Worm (Caenorhabditis elegans) whole organism, young adult: ENCODE data around the gene W04E12.3.

ENCODE experiments used
- C06A6.2 ChIP-seq: fragments of 200-800 bp; sonication (Bioruptor generic); conservative IDR thresholded peaks from 2 replicates; pipeline ENCODE4 v1.3.6; 2022; ENCODE audit warnings: missing genetic modification characterization, missing compliant biosample characterization
- C17E4.6 ChIP-seq: fragments of 200-800 bp; sonication (Bioruptor generic); IDR thresholded peaks from 2 replicates; pipeline ENCODE4 v1.3.6; 2022; ENCODE audit warnings: missing genetic modification reagents, missing genetic modification characterization, missing compliant biosample characterization
- F37B4.10 ChIP-seq: fragments of 200-800 bp; sonication (Bioruptor generic); IDR thresholded peaks from 2 replicates; pipeline ENCODE4 v1.3.6; 2022; ENCODE audit warnings: missing genetic modification characterization, missing compliant biosample characterization
- Y56A3A.18 ChIP-seq: fragments of 200-800 bp; sonication (Bioruptor generic); IDR thresholded peaks from 2 replicates; pipeline ENCODE4 v1.3.6; 2022; ENCODE audit warnings: missing genetic modification reagents, missing genetic modification characterization, missing compliant biosample characterization
- aptf-3 ChIP-seq: fragments of 200-800 bp; sonication (Bioruptor generic); IDR thresholded peaks from 2 replicates; pipeline ENCODE4 v1.3.6; 2022; ENCODE audit warnings: missing genetic modification characterization, missing compliant biosample characterization
- ccch-3 ChIP-seq: fragments of 200-800 bp; sonication (Bioruptor generic); optimal IDR thresholded peaks from 2 replicates; lab custom pipeline; 2018; ENCODE audit warnings: mild to moderate bottlenecking, missing genetic modification characterization, missing compliant biosample characterization
- ceh-58 ChIP-seq: fragments of 200-800 bp; sonication (Bioruptor generic); IDR thresholded peaks from 2 replicates; pipeline ENCODE4 v1.3.6; 2022; ENCODE audit warnings: missing genetic modification characterization, missing compliant biosample characterization
- egrh-3 ChIP-seq: fragments of 200-800 bp; sonication (Bioruptor generic); IDR thresholded peaks from 2 replicates; pipeline ENCODE4 v1.3.6; 2022; ENCODE audit warnings: missing genetic modification reagents, missing genetic modification characterization, missing compliant biosample characterization
- hlh-26 ChIP-seq: fragments of 200-800 bp; sonication (Bioruptor generic); conservative IDR thresholded peaks from 2 replicates; pipeline ENCODE4 v1.3.6; 2022; ENCODE audit warnings: missing genetic modification reagents, missing genetic modification characterization, missing compliant biosample characterization
- hsf-1 ChIP-seq: fragments of 200-800 bp; sonication (Bioruptor generic); IDR thresholded peaks from 2 replicates; pipeline ENCODE4 v1.3.6; 2022; ENCODE audit warnings: missing genetic modification reagents, missing genetic modification characterization, missing compliant biosample characterization
- lsl-1 ChIP-seq: fragments of 200-800 bp; sonication (Bioruptor generic); optimal IDR thresholded peaks from 2 replicates; lab custom pipeline; 2018; ENCODE audit warnings: mild to moderate bottlenecking, missing genetic modification characterization, moderate library complexity, missing compliant biosample characterization
- madf-6 ChIP-seq: fragments of 200-800 bp; sonication (Bioruptor generic); IDR thresholded peaks from 2 replicates; pipeline ENCODE4 v1.3.6; 2022; ENCODE audit warnings: missing genetic modification reagents, missing genetic modification characterization, missing compliant biosample characterization
- madf-8 ChIP-seq: fragments of 200-800 bp; sonication (Bioruptor generic); conservative IDR thresholded peaks from 2 replicates; pipeline ENCODE4 v1.3.6; 2022; ENCODE audit warnings: missing genetic modification reagents, missing genetic modification characterization, missing compliant biosample characterization
- mel-28 ChIP-seq: sonication (generic microtip); optimal IDR thresholded peaks from 2 replicates; lab custom pipeline; 2016; ENCODE audit warnings: borderline replicate concordance, mild to moderate bottlenecking, missing genetic modification characterization, missing compliant biosample characterization
- nfya-2 ChIP-seq: fragments of 200-800 bp; sonication (Bioruptor generic); IDR thresholded peaks from 2 replicates; pipeline ENCODE4 v1.3.6; 2022; ENCODE audit warnings: missing genetic modification reagents, missing genetic modification characterization, missing compliant biosample characterization
- nhr-80 ChIP-seq: sonication (generic microtip); optimal IDR thresholded peaks from 2 replicates; lab custom pipeline; 2016; ENCODE audit warnings: missing genetic modification characterization, missing compliant biosample characterization
- rpc-1 ChIP-seq, 2 experiments: fragments of 150-350 bp in 1 of 2; sonication (generic microtip) in 1 of 2; optimal IDR thresholded peaks; 2 replicates each; lab custom pipeline; 2014 to 2018; ENCODE audit warnings: missing biosample characterization in 1 of 2, missing genetic modification characterization in 1 of 2, missing genetic modification reagents in 1 of 2, missing genotype in 1 of 2
- sdz-38 ChIP-seq: sonication (generic microtip); optimal IDR thresholded peaks from 2 replicates; lab custom pipeline; 2016; ENCODE audit warnings: missing genotype, missing genetic modification characterization, missing compliant biosample characterization
- zfh-2 ChIP-seq: fragments of 200-800 bp; sonication (Bioruptor generic); conservative IDR thresholded peaks from 2 replicates; pipeline ENCODE4 v1.3.6; 2022; ENCODE audit warnings: missing genetic modification reagents, missing genetic modification characterization, missing compliant biosample characterization
- zim-3 ChIP-seq: sonication (generic microtip); optimal IDR thresholded peaks from 2 replicates; lab custom pipeline; 2017; ENCODE audit warnings: mild to moderate bottlenecking, missing genetic modification characterization, moderate library complexity, missing compliant biosample characterization

The W04E12.3 gene

DNA sequence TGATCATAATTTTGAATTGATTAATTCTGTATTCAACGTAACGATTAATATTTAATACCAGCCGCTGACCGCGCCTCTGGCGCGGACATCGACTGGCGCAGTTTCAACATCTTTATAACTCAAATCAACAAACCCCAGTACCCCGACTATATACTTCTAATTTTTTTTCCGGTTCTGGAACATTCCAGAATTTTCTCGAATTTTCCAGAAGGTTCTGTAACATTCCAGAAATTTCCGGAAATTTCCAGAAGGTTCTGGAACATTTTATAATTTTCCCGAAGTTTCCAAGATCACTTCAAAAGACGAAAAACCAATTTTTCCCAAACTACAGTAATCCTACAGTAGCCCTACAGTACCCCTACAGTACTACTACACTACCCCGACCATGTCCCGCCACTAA, 37.5 kb downstream of the W04E12.3 start:
- TF ChIP-seq ccch-3 (GFP tag; lab: Kevin White, UChicago) = no peak
- peak; percentile 91 for TF ChIP-seq hsf-1
- TF ChIP-seq, all 124 proteins: peak for 1

DNA sequence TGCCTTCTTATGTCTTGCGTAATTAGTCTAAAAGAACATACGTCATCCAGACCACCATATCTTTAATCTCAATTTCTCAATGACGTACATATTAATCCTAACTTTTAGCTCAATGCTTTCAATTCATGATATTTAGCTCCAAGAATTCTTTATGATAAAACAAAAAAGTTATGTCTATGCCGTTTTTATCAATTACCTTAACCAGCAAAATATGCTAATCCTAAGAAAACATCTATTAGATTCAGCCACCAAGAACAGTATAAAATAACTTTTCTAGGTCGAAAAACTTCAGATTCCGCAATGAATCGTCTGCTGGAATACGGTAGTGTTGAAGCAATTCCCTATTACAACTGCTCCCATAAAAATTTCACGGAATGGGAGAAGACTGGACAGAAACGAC, 42.1 kb downstream of the W04E12.3 start, which contains the start of gene srt-45:
srt-45 (plus strand) TSS at position 301 of the 400 bp plus-strand sequence.
- TF ChIP-seq F37B4.10 (GFP tag; lab: Robert Waterston, UW) (no peak), egrh-3 (no peak), ceh-58 (GFP tag; lab: Robert Waterston, UW) (no peak), mel-28 (tag; lab: Kevin White, UChicago) (no peak), hsf-1 (no peak), C06A6.2 (GFP tag; lab: Robert Waterston, UW) (no peak), nfya-2 (GFP tag; lab: Robert Waterston, UW) (no peak), rpc-1 (optimal IDR thresholded peaks at IDR 0.05; lab: Kevin White, UChicago) (no peak), rpc-1 (tag; optimal IDR thresholded peaks at IDR 0.05; lab: Kevin White, UChicago) (no peak), lsl-1 (GFP tag; lab: Kevin White, UChicago) (no peak), C17E4.6 (GFP tag; lab: Robert Waterston, UW) (no peak), sdz-38 (tag; lab: Kevin White, UChicago) (no peak), Y56A3A.18 (no peak), hlh-26 (GFP tag; lab: Robert Waterston, UW) (no peak)

DNA sequence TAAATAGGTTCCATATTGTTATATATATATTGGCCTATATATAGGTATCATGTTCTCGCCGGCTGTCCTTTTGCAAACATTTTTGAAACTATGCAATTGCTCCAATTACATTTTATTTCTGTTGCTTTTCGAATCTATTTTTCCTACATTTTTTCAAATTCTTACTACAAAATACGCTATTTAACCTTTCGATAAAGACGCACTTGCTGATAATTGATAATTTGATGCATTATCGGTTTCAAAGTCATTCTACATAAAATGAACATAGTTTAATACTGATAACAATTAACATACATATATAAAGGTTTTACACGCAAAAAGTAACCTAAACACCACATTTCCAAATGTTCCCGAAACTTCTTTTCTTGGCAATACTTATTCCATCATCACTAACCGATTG, 46.6 kb downstream of the W04E12.3 start, which contains the start of gene clec-258:
clec-258 (plus strand) TSS at position 81 of the 400 bp plus-strand sequence.
- no peak for TF ChIP-seq madf-6 (GFP tag; lab: Robert Waterston, UW)
- peak; percentile 56 for TF ChIP-seq nhr-80 (tag; lab: Kevin White, UChicago)

DNA sequence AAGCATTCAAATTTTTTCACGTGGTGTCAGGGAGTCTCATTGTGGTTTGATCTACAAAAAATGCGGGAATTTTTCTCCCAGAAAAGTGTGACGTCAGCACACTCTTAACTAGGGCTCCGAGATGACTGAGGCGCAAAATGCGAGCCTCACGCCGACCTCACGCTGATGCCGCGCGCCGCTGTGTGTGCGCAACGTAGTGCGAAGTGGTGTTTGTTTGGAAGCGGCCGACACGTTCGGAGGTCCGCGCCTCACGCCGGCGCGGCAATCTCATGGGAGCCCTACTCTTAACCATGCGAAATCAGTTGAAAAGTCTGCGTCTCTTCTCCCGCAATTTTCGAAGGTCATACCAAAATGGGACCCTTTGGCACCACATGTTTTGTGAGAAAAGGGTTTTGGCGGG, 48.5 kb downstream of the W04E12.3 start:
- TF ChIP-seq hsf-1 = no peak
- TF ChIP-seq zfh-2 (GFP tag; lab: Robert Waterston, UW) = peak; percentile 82
- TF ChIP-seq Y56A3A.18 = no peak
- TF ChIP-seq aptf-3 = no peak
- TF ChIP-seq egrh-3 = peak; percentile 30; the same call in 1 of the 2 replicates
- no peak for TF ChIP-seq zim-3 (tag; lab: Kevin White, UChicago)
- TF ChIP-seq madf-8 (GFP tag; lab: Robert Waterston, UW) = no peak
